Fruit fly (Drosophila melanogaster) whole organism, embryonic: Measurements from ENCODE around the gene CG13640.

ENCODE experiments used
- Aef1 ChIP-seq: fragments of 200-800 bp; sonication (Bioruptor generic); IDR thresholded peaks from 3 replicates; pipeline ENCODE4 v1.3.6; 2022; ENCODE audit warnings: missing biosample characterization, missing genetic modification characterization
- Atf6 ChIP-seq: fragments of 200-800 bp; sonication (Bioruptor generic); IDR thresholded peaks from 2 replicates; pipeline ENCODE4 v1.3.6; 2022; ENCODE audit warnings: missing biosample characterization, missing genetic modification characterization
- Bteb2 ChIP-seq: fragments of 200-800 bp; sonication (Bioruptor generic); optimal IDR thresholded peaks from 2 replicates; lab custom pipeline; 2016; ENCODE audit warnings: missing biosample characterization, missing genetic modification characterization
- C15 ChIP-seq: fragments of 200-800 bp; sonication (Bioruptor generic); IDR thresholded peaks from 3 replicates; pipeline ENCODE4 v1.3.6; 2022; ENCODE audit warnings: missing biosample characterization, missing genetic modification characterization
- CG10321 ChIP-seq: fragments of 200-800 bp; sonication (Bioruptor generic); IDR thresholded peaks from 2 replicates; pipeline ENCODE4 v1.3.6; 2022; ENCODE audit warnings: missing biosample characterization, missing genetic modification characterization
- CG12219 ChIP-seq: fragments of 200-800 bp; sonication (Bioruptor generic); optimal IDR thresholded peaks from 3 replicates; lab custom pipeline; 2018; ENCODE audit warnings: missing biosample characterization, mild to moderate bottlenecking, missing genetic modification characterization
- CG12391 ChIP-seq: fragments of 200-800 bp; sonication (Bioruptor generic); optimal IDR thresholded peaks from 3 replicates; lab custom pipeline; 2018; ENCODE audit warnings: missing biosample characterization, mild to moderate bottlenecking, missing genetic modification characterization, moderate library complexity
- CG12744 ChIP-seq: fragments of 200-800 bp; sonication (Bioruptor generic); optimal IDR thresholded peaks from 2 replicates; lab custom pipeline; 2016; ENCODE audit warnings: missing biosample characterization, missing genetic modification characterization
- CG13624 ChIP-seq: fragments of 200-800 bp; sonication (Bioruptor generic); optimal IDR thresholded peaks from 2 replicates; lab custom pipeline; 2016; ENCODE audit warnings: missing biosample characterization, missing genetic modification characterization
- CG13894 ChIP-seq: fragments of 200-800 bp; sonication (Bioruptor generic); optimal IDR thresholded peaks from 3 replicates; lab custom pipeline; 2018; ENCODE audit warnings: missing biosample characterization, mild to moderate bottlenecking, missing genetic modification characterization, moderate library complexity
- CG17361 ChIP-seq: fragments of 200-800 bp; sonication (Bioruptor generic); IDR thresholded peaks from 3 replicates; pipeline ENCODE4 v1.3.6; 2022; ENCODE audit warnings: missing biosample characterization, missing genetic modification characterization
- CG17829 ChIP-seq: fragments of 200-800 bp; optimal IDR thresholded peaks from 2 replicates; lab custom pipeline; 2019; ENCODE audit warnings: missing biosample characterization, mild to moderate bottlenecking, missing genetic modification characterization, moderate library complexity
- CG18764 ChIP-seq: fragments of 200-800 bp; sonication (Bioruptor generic); optimal IDR thresholded peaks from 3 replicates; lab custom pipeline; 2016; ENCODE audit warnings: missing biosample characterization, missing genetic modification characterization
- CG2678 ChIP-seq: fragments of 200-800 bp; sonication (Bioruptor generic); optimal IDR thresholded peaks from 3 replicates; lab custom pipeline; 2019; ENCODE audit warnings: missing biosample characterization, mild to moderate bottlenecking, missing genetic modification characterization, moderate library complexity
- CG31224 ChIP-seq: fragments of 200-800 bp; sonication (Bioruptor generic); IDR thresholded peaks from 2 replicates; pipeline ENCODE4 v1.3.6; 2022; ENCODE audit warnings: missing biosample characterization, missing genetic modification characterization
- CG31365 ChIP-seq: fragments of 200-800 bp; sonication (Bioruptor generic); optimal IDR thresholded peaks from 2 replicates; lab custom pipeline; 2018; ENCODE audit warnings: missing biosample characterization, mild to moderate bottlenecking, missing genetic modification characterization
- CG32772 ChIP-seq: fragments of 200-800 bp; sonication (Bioruptor generic); IDR thresholded peaks from 2 replicates; pipeline ENCODE4 v1.3.6; 2022; ENCODE audit warnings: missing biosample characterization, missing genetic modification characterization
- CG3407 ChIP-seq: fragments of 200-800 bp; sonication (Bioruptor generic); optimal IDR thresholded peaks from 2 replicates; lab custom pipeline; 2018; ENCODE audit warnings: missing biosample characterization, mild to moderate bottlenecking, missing genetic modification characterization
- CG34422 ChIP-seq: fragments of 200-800 bp; sonication (Bioruptor generic); IDR thresholded peaks from 3 replicates; pipeline ENCODE4 v1.3.6; 2022; ENCODE audit warnings: missing biosample characterization, missing genetic modification characterization
- CG4820 ChIP-seq: fragments of 200-800 bp; sonication (Bioruptor generic); optimal IDR thresholded peaks from 3 replicates; lab custom pipeline; 2016; ENCODE audit warnings: missing biosample characterization, missing genetic modification characterization
- CG7556 ChIP-seq: fragments of 200-800 bp; sonication (Bioruptor generic); optimal IDR thresholded peaks from 2 replicates; lab custom pipeline; 2017; ENCODE audit warnings: missing biosample characterization, mild to moderate bottlenecking, missing genetic modification characterization
- CG9817 ChIP-seq: fragments of 200-800 bp; sonication (Bioruptor generic); optimal IDR thresholded peaks from 2 replicates; lab custom pipeline; 2018; ENCODE audit warnings: missing biosample characterization, mild to moderate bottlenecking, missing genetic modification characterization, moderate library complexity
- CTCF ChIP-seq: fragments of 200-800 bp; sonication (Bioruptor generic); optimal IDR thresholded peaks from 2 replicates; lab custom pipeline; 2017; ENCODE audit warnings: missing biosample characterization, mild to moderate bottlenecking, missing genetic modification characterization, moderate library complexity
- Chrac-16 ChIP-seq: fragments of 200-800 bp; sonication (Bioruptor generic); optimal IDR thresholded peaks from 3 replicates; lab custom pipeline; 2016; ENCODE audit warnings: missing biosample characterization, missing genetic modification characterization
- Dek ChIP-seq: fragments of 200-800 bp; sonication (Bioruptor generic); optimal IDR thresholded peaks from 3 replicates; lab custom pipeline; 2019; ENCODE audit warnings: missing biosample characterization, mild to moderate bottlenecking, missing genetic modification characterization, moderate library complexity
- Dfd ChIP-seq, 2 experiments: fragments of >200 bp; optimal IDR thresholded peaks; 2 replicates each; lab custom pipeline; 2017; ENCODE audit warnings: missing biosample characterization in 2 of 2, missing genetic modification characterization in 2 of 2
- Eip74EF ChIP-seq, 2 experiments: fragments of 200-800 bp in 1 of 2; fragments of >200 bp in 1 of 2; sonication (Bioruptor generic) in 1 of 2; optimal IDR thresholded peaks; 2 replicates each; lab custom pipeline; 2017 to 2019; ENCODE audit warnings: missing biosample characterization in 2 of 2, missing genetic modification characterization in 2 of 2, mild to moderate bottlenecking in 1 of 2, moderate library complexity in 1 of 2
- Elba2 ChIP-seq: fragments of 200-800 bp; sonication (Bioruptor generic); optimal IDR thresholded peaks from 3 replicates; lab custom pipeline; 2016; ENCODE audit warnings: missing biosample characterization, missing genetic modification characterization
- Hr51 ChIP-seq, 2 experiments: fragments of 200-800 bp; sonication (Bioruptor generic); optimal IDR thresholded peaks; 2 replicates in 1 of 2; 3 replicates in 1 of 2; lab custom pipeline; 2016 to 2018; ENCODE audit warnings: missing biosample characterization in 2 of 2, missing genetic modification characterization in 2 of 2, mild to moderate bottlenecking in 1 of 2, moderate library complexity in 1 of 2
- Sin3A ChIP-seq: fragments of >200 bp; optimal IDR thresholded peaks from 2 replicates; lab custom pipeline; 2018
- Spps ChIP-seq: fragments of 200-800 bp; sonication (Bioruptor generic); optimal IDR thresholded peaks from 2 replicates; lab custom pipeline; 2018; ENCODE audit warnings: missing biosample characterization, mild to moderate bottlenecking, missing genetic modification characterization
- Taf1 ChIP-seq: fragments of 200-800 bp; sonication (Bioruptor generic); IDR thresholded peaks from 2 replicates; pipeline ENCODE4 v1.3.6; 2022; ENCODE audit warnings: missing biosample characterization, missing genetic modification characterization
- Usf ChIP-seq: fragments of 200-800 bp; sonication (Bioruptor generic); optimal IDR thresholded peaks from 2 replicates; lab custom pipeline; 2017; ENCODE audit warnings: missing genotype, missing biosample characterization, missing genetic modification characterization
- al ChIP-seq: fragments of 200-800 bp; sonication (Bioruptor generic); IDR thresholded peaks from 2 replicates; pipeline ENCODE4 v1.3.6; 2022; ENCODE audit warnings: missing biosample characterization, missing genetic modification characterization
- aop ChIP-seq: fragments of 200-800 bp; sonication (Bioruptor generic); IDR thresholded peaks from 2 replicates; pipeline ENCODE4 v1.3.6; 2022; ENCODE audit warnings: missing biosample characterization, missing genetic modification characterization
- ci ChIP-seq: fragments of 200-800 bp; sonication (Bioruptor generic); IDR thresholded peaks from 3 replicates; pipeline ENCODE4 v1.3.6; 2022; ENCODE audit warnings: missing biosample characterization, missing genetic modification characterization
- da ChIP-seq: fragments of 200-800 bp; sonication (Bioruptor generic); optimal IDR thresholded peaks from 2 replicates; lab custom pipeline; 2016; ENCODE audit warnings: missing biosample characterization, missing genetic modification characterization
- dati ChIP-seq: fragments of 200-800 bp; sonication (Bioruptor generic); IDR thresholded peaks from 2 replicates; pipeline ENCODE4 v1.3.6; 2022; ENCODE audit warnings: missing biosample characterization, missing genetic modification characterization
- dmrt11E ChIP-seq: fragments of 200-800 bp; sonication (Bioruptor generic); optimal IDR thresholded peaks from 3 replicates; lab custom pipeline; 2018; ENCODE audit warnings: missing biosample characterization, mild to moderate bottlenecking, missing genetic modification characterization, moderate library complexity
- dmrt99B ChIP-seq: fragments of 200-800 bp; sonication (Bioruptor generic); optimal IDR thresholded peaks from 2 replicates; lab custom pipeline; 2018; ENCODE audit warnings: missing biosample characterization, mild to moderate bottlenecking, missing genetic modification characterization, moderate library complexity
- esg ChIP-seq: fragments of 200-800 bp; sonication (Bioruptor generic); conservative IDR thresholded peaks from 2 replicates; pipeline ENCODE4 v1.3.6; 2022; ENCODE audit warnings: missing biosample characterization, missing genetic modification characterization
- ind ChIP-seq: fragments of 200-800 bp; sonication (Bioruptor generic); optimal IDR thresholded peaks from 3 replicates; lab custom pipeline; 2016; ENCODE audit warnings: missing biosample characterization, missing genetic modification characterization
- klu ChIP-seq: fragments of 200-800 bp; sonication (Bioruptor generic); IDR thresholded peaks from 2 replicates; pipeline ENCODE4 v1.3.6; 2022; ENCODE audit warnings: missing biosample characterization, missing genetic modification characterization
- lab ChIP-seq: fragments of 200-800 bp; sonication (Bioruptor generic); optimal IDR thresholded peaks from 3 replicates; lab custom pipeline; 2017; ENCODE audit warnings: missing biosample characterization, missing genetic modification characterization, mild to moderate bottlenecking, moderate library complexity, missing genetic modification reagents
- odd ChIP-seq: fragments of 200-800 bp; sonication (Bioruptor generic); optimal IDR thresholded peaks from 2 replicates; lab custom pipeline; 2017; ENCODE audit warnings: missing biosample characterization, mild to moderate bottlenecking, missing genetic modification characterization
- p53 ChIP-seq: fragments of 200-800 bp; sonication (Bioruptor generic); optimal IDR thresholded peaks from 2 replicates; lab custom pipeline; 2016; ENCODE audit warnings: missing biosample characterization, missing genetic modification characterization
- ro ChIP-seq: fragments of 200-800 bp; sonication (Bioruptor generic); IDR thresholded peaks from 2 replicates; pipeline ENCODE4 v1.3.6; 2022; ENCODE audit warnings: missing biosample characterization, missing genetic modification characterization
- scrt ChIP-seq: fragments of 200-800 bp; sonication (Bioruptor generic); optimal IDR thresholded peaks from 2 replicates; lab custom pipeline; 2018; ENCODE audit warnings: missing biosample characterization, mild to moderate bottlenecking, missing genetic modification characterization, moderate library complexity
- sob ChIP-seq: fragments of 200-800 bp; sonication (Bioruptor generic); IDR thresholded peaks from 2 replicates; pipeline ENCODE4 v1.3.6; 2022; ENCODE audit warnings: missing biosample characterization, missing genetic modification characterization
- ssp ChIP-seq: fragments of 200-800 bp; sonication (Bioruptor generic); IDR thresholded peaks from 2 replicates; pipeline ENCODE4 v1.3.6; 2022; ENCODE audit warnings: missing biosample characterization, missing genetic modification characterization
- trem ChIP-seq: fragments of 200-800 bp; optimal IDR thresholded peaks from 3 replicates; lab custom pipeline; 2019; ENCODE audit warnings: missing biosample characterization, mild to moderate bottlenecking, missing genetic modification characterization, moderate library complexity
- zf30C ChIP-seq: fragments of 200-800 bp; sonication (Bioruptor generic); optimal IDR thresholded peaks from 3 replicates; lab custom pipeline; 2018; ENCODE audit warnings: missing biosample characterization, mild to moderate bottlenecking, missing genetic modification characterization

The CG13640 gene

dm6 chr3R:24829887-24830351, 32.0 kb downstream of the CG13640 start, which contains the start of the genes Kaz and CG43273 (continued):
- TF ChIP-seq ssp (GFP tag; lab: Robert Waterston, UW) = 0 out of 2 replicates have a peak, but pooled peaks have one; percentile 27
- no peak for TF ChIP-seq Taf1 (GFP tag; lab: Robert Waterston, UW)
- no peak for TF ChIP-seq lab
- TF ChIP-seq CG13624 (GFP tag; lab: Kevin White, UChicago) = peak; percentile 13
- no peak for TF ChIP-seq aop (GFP tag; lab: Robert Waterston, UW)
- no peak for TF ChIP-seq CTCF (GFP tag; lab: Kevin White, UChicago)
- no peak for TF ChIP-seq Atf6 (GFP tag; lab: Robert Waterston, UW)
- 0 out of 3 replicates have a peak, but pooled peaks have one; percentile 52 for TF ChIP-seq CG34422 (GFP tag; lab: Robert Waterston, UW)
- TF ChIP-seq dmrt99B (tag; lab: Kevin White, UChicago) = no peak
- peak; percentile 73 for TF ChIP-seq CG17829
- TF ChIP-seq Aef1 = peak; percentile 12; the same call in 1 of the 3 replicates
- TF ChIP-seq Elba2 (GFP tag; lab: Kevin White, UChicago) = no peak
- TF ChIP-seq C15 (GFP tag; lab: Robert Waterston, UW) = no peak
- peak; percentile 59 for TF ChIP-seq Chrac-16
- no peak for TF ChIP-seq CG12744
- peak; percentile 81 for TF ChIP-seq CG12391 (tag; lab: Kevin White, UChicago)
- no peak for TF ChIP-seq zf30C (GFP tag; lab: Kevin White, UChicago)
- TF ChIP-seq CG17361 (GFP tag; lab: Robert Waterston, UW) = no peak; the same call in 2 of the 3 replicates
- no peak for TF ChIP-seq CG18764 (GFP tag; lab: Kevin White, UChicago)
- peak; percentile 36; the same call in 1 of the 2 replicates for TF ChIP-seq al (GFP tag; lab: Robert Waterston, UW)
- peak; percentile 42 for TF ChIP-seq CG4820
- no peak for TF ChIP-seq p53 (GFP tag; lab: Kevin White, UChicago)
- peak; percentile 43 for TF ChIP-seq Sin3A
- TF ChIP-seq sob (GFP tag; lab: Robert Waterston, UW) = peak; percentile 59
- TF ChIP-seq CG7556 (GFP tag; lab: Kevin White, UChicago) = no peak
- no peak for TF ChIP-seq CG2678 (tag; lab: Kevin White, UChicago)
- TF ChIP-seq dati (GFP tag; lab: Robert Waterston, UW) = no peak
- peak; percentile 25; the same call in 1 of the 2 replicates for TF ChIP-seq esg (GFP tag; lab: Robert Waterston, UW)
- peak in 1 of 2 experiments; percentile 13 for TF ChIP-seq Hr51 (GFP tag; optimal IDR thresholded peaks at IDR 0.05; lab: Kevin White, UChicago)
- no peak for TF ChIP-seq CG3407 (GFP tag; lab: Kevin White, UChicago)
- TF ChIP-seq CG31365 = no peak
- no peak for TF ChIP-seq Dfd (GFP tag; optimal IDR thresholded peaks at IDR 0.05; lab: Kevin White, UChicago)
- TF ChIP-seq CG9817 (tag; lab: Kevin White, UChicago) = peak; percentile 73
- no peak for TF ChIP-seq odd (GFP tag; lab: Kevin White, UChicago)
- no peak for TF ChIP-seq CG10321 (GFP tag; lab: Robert Waterston, UW)
- TF ChIP-seq CG13894 (tag; lab: Kevin White, UChicago) = no peak
- TF ChIP-seq CG12219 (GFP tag; lab: Kevin White, UChicago) = no peak
- TF ChIP-seq scrt (GFP tag; lab: Kevin White, UChicago) = peak; percentile 42
- TF ChIP-seq Usf (GFP tag; lab: Kevin White, UChicago) = no peak
- TF ChIP-seq Eip74EF (GFP tag; optimal IDR thresholded peaks at IDR 0.05; lab: Kevin White, UChicago) = no peak
- TF ChIP-seq klu = peak; percentile 30; the same call in 1 of the 2 replicates
- no peak; the same call in 1 of the 2 replicates for TF ChIP-seq CG31224 (GFP tag; lab: Robert Waterston, UW)
- no peak for TF ChIP-seq ro
- no peak for TF ChIP-seq Bteb2 (GFP tag; lab: Kevin White, UChicago)
- no peak for TF ChIP-seq CG32772
- TF ChIP-seq trem (tag; lab: Kevin White, UChicago) = peak; percentile 86
- TF ChIP-seq Dek = no peak
- TF ChIP-seq Spps (tag; lab: Kevin White, UChicago) = no peak
- TF ChIP-seq ci = no peak
- TF ChIP-seq dmrt11E (tag; lab: Kevin White, UChicago) = peak; percentile 40
- no peak for TF ChIP-seq da (GFP tag; lab: Kevin White, UChicago)
- peak; percentile 56 for TF ChIP-seq ind
